Worm (Caenorhabditis elegans) whole organism, early embryonic: Measurements from ENCODE around the gene fbxa-112.

Source experiments
- B0310.2 ChIP-seq: sonication (generic microtip); optimal IDR thresholded peaks from 2 replicates; lab custom pipeline; 2016; ENCODE audit warnings: mild to moderate bottlenecking, missing genetic modification characterization, missing compliant biosample characterization
- F13C5.2 ChIP-seq: sonication (generic microtip); optimal IDR thresholded peaks from 2 replicates; lab custom pipeline; 2017; ENCODE audit warnings: mild to moderate bottlenecking, missing genetic modification characterization, inconsistent platforms, missing compliant biosample characterization
- aly-1 ChIP-seq: sonication (generic microtip); optimal IDR thresholded peaks from 2 replicates; lab custom pipeline; 2016; ENCODE audit warnings: missing genetic modification characterization, missing compliant biosample characterization
- ama-1 ChIP-seq: fragments of 150-350 bp; optimal IDR thresholded peaks from 2 replicates; lab custom pipeline; 2014
- ceh-13 ChIP-seq: fragments of 200-800 bp; sonication (Bioruptor generic); optimal IDR thresholded peaks from 2 replicates; lab custom pipeline; 2018; ENCODE audit warnings: mild to moderate bottlenecking, missing genetic modification characterization, missing compliant biosample characterization
- ceh-36 ChIP-seq: sonication (generic microtip); optimal IDR thresholded peaks from 2 replicates; lab custom pipeline; 2016; ENCODE audit warnings: missing genetic modification characterization, inconsistent platforms, missing compliant biosample characterization
- ets-7 ChIP-seq: sonication (generic microtip); optimal IDR thresholded peaks from 2 replicates; lab custom pipeline; 2016; ENCODE audit warnings: missing genotype, missing genetic modification characterization, missing compliant biosample characterization
- flt-1 ChIP-seq: fragments of 200-800 bp; sonication (Bioruptor generic); IDR thresholded peaks from 2 replicates; pipeline ENCODE4 v1.3.6; 2022; ENCODE audit warnings: missing genetic modification characterization, missing compliant biosample characterization
- hmbx-1 ChIP-seq: sonication (generic microtip); optimal IDR thresholded peaks from 2 replicates; lab custom pipeline; 2016; ENCODE audit warnings: mild to moderate bottlenecking, missing genetic modification characterization, missing compliant biosample characterization
- hmg-4 ChIP-seq: fragments of 200-800 bp; sonication (Bioruptor generic); optimal IDR thresholded peaks from 2 replicates; lab custom pipeline; 2018; ENCODE audit warnings: mild to moderate bottlenecking, missing genetic modification characterization, missing compliant biosample characterization
- hnd-1 ChIP-seq: sonication (generic microtip); optimal IDR thresholded peaks from 2 replicates; lab custom pipeline; 2016; ENCODE audit warnings: missing genetic modification characterization, missing compliant biosample characterization
- pes-1 ChIP-seq: fragments of 200-800 bp; sonication (Bioruptor generic); IDR thresholded peaks from 2 replicates; pipeline ENCODE4 v1.3.6; 2022; ENCODE audit warnings: missing genetic modification reagents, missing genetic modification characterization, missing compliant biosample characterization
- scrt-1 ChIP-seq: fragments of 200-800 bp; sonication (Bioruptor generic); IDR thresholded peaks from 2 replicates; pipeline ENCODE4 v1.3.6; 2022; ENCODE audit warnings: missing genetic modification characterization, missing compliant biosample characterization
- sea-1 ChIP-seq: fragments of 200-800 bp; sonication (Bioruptor generic); conservative IDR thresholded peaks from 2 replicates; pipeline ENCODE4 v1.3.6; 2022; ENCODE audit warnings: missing genetic modification characterization, missing compliant biosample characterization
- tbx-11 ChIP-seq: fragments of 200-800 bp; sonication (Bioruptor generic); IDR thresholded peaks from 2 replicates; pipeline ENCODE4 v1.3.6; 2022; ENCODE audit warnings: missing genetic modification characterization, missing compliant biosample characterization
- tbx-37 ChIP-seq: fragments of 200-800 bp; sonication (Bioruptor generic); conservative IDR thresholded peaks from 2 replicates; pipeline ENCODE4 v1.3.6; 2022; ENCODE audit warnings: missing genetic modification reagents, missing genetic modification characterization, missing compliant biosample characterization
- tra-4 ChIP-seq: sonication (generic microtip); optimal IDR thresholded peaks from 2 replicates; lab custom pipeline; 2017; ENCODE audit warnings: missing genetic modification characterization, missing compliant biosample characterization

Gene fbxa-112

ce11 chrV:16973338-16973737, 25.4 kb upstream of the fbxa-112 start:
- TF ChIP-seq flt-1 (GFP tag; lab: Robert Waterston, UW) = no peak
- TF ChIP-seq ama-1 (lab: Kevin White, UChicago) = no peak
- no peak for TF ChIP-seq sea-1
- no peak for TF ChIP-seq tra-4 (tag; lab: Kevin White, UChicago)
- TF ChIP-seq hmbx-1 (tag; lab: Kevin White, UChicago) = no peak
- TF ChIP-seq hmg-4 (GFP tag; lab: Kevin White, UChicago) = no peak
- no peak for TF ChIP-seq scrt-1 (GFP tag; lab: Robert Waterston, UW)
- TF ChIP-seq F13C5.2 (tag; lab: Kevin White, UChicago) = no peak
- TF ChIP-seq tbx-11 (GFP tag; lab: Robert Waterston, UW) = no peak
- TF ChIP-seq ceh-36 (tag; lab: Kevin White, UChicago) = no peak
- no peak for TF ChIP-seq tbx-37
- no peak for TF ChIP-seq ets-7 (tag; lab: Kevin White, UChicago)
- TF ChIP-seq B0310.2 (tag; lab: Kevin White, UChicago) = no peak
- TF ChIP-seq ceh-13 (GFP tag; lab: Kevin White, UChicago) = no peak

ce11 chrV:16972134-16972533, 24.2 kb upstream of the fbxa-112 start, which contains the start of gene srh-119:
Gene srh-119 (plus strand): TSS chrV:16972434.
- TF ChIP-seq tbx-11 (GFP tag; lab: Robert Waterston, UW) (no peak), tra-4 (tag; lab: Kevin White, UChicago) (no peak)

- TF ChIP-seq pes-1 (GFP tag; lab: Robert Waterston, UW) (no peak), flt-1 (GFP tag; lab: Robert Waterston, UW) (no peak), tra-4 (tag; lab: Kevin White, UChicago) (no peak), scrt-1 (GFP tag; lab: Robert Waterston, UW) (no peak), ceh-13 (GFP tag; lab: Kevin White, UChicago) (no peak), hnd-1 (no peak), tbx-11 (GFP tag; lab: Robert Waterston, UW) (no peak), ets-7 (tag; lab: Kevin White, UChicago) (no peak), sea-1 (no peak), tbx-37 (no peak), F13C5.2 (tag; lab: Kevin White, UChicago) (no peak), ceh-36 (tag; lab: Kevin White, UChicago) (no peak), ama-1 (lab: Kevin White, UChicago) (no peak), hmg-4 (GFP tag; lab: Kevin White, UChicago) (no peak), aly-1 (tag; lab: Kevin White, UChicago) (no peak), hmbx-1 (tag; lab: Kevin White, UChicago) (no peak), B0310.2 (tag; lab: Kevin White, UChicago) (no peak)
These were observed 18.7 kb upstream of the fbxa-112 start, which contains the start of gene fbxa-90 for ce11 chrV:16966636-16967035. Gene fbxa-90 (plus strand): TSS chrV:16966814.

ce11 chrV:16965655-16966054, 17.7 kb upstream of the fbxa-112 start, which contains the start of gene efl-1:
Gene efl-1 (minus strand): TSS chrV:16965675.
- TF ChIP-seq hmg-4 (GFP tag; lab: Kevin White, UChicago) (no peak), F13C5.2 (tag; lab: Kevin White, UChicago) (peak; percentile 67), tra-4 (tag; lab: Kevin White, UChicago) (no peak)

ce11 chrV:16958975-16959374, 11.1 kb upstream of the fbxa-112 start:
- no peak for TF ChIP-seq ets-7 (tag; lab: Kevin White, UChicago)
- TF ChIP-seq ama-1 (lab: Kevin White, UChicago) = no peak
- TF ChIP-seq hmg-4 (GFP tag; lab: Kevin White, UChicago) = no peak
- TF ChIP-seq aly-1 (tag; lab: Kevin White, UChicago) = no peak
- TF ChIP-seq sea-1 = no peak
- no peak for TF ChIP-seq ceh-13 (GFP tag; lab: Kevin White, UChicago)
- TF ChIP-seq hnd-1 = no peak
- TF ChIP-seq F13C5.2 (tag; lab: Kevin White, UChicago) = no peak
- no peak for TF ChIP-seq B0310.2 (tag; lab: Kevin White, UChicago)
- no peak for TF ChIP-seq flt-1 (GFP tag; lab: Robert Waterston, UW)
- no peak for TF ChIP-seq ceh-36 (tag; lab: Kevin White, UChicago)
- TF ChIP-seq tbx-11 (GFP tag; lab: Robert Waterston, UW) = no peak
- no peak for TF ChIP-seq hmbx-1 (tag; lab: Kevin White, UChicago)
- no peak for TF ChIP-seq pes-1 (GFP tag; lab: Robert Waterston, UW)
- no peak for TF ChIP-seq tra-4 (tag; lab: Kevin White, UChicago)

ce11 chrV:16956229-16956628, 8.3 kb upstream of the fbxa-112 start, which contains the start of gene clec-239:
Gene clec-239 (plus strand): TSS chrV:16956529.
- TF ChIP-seq tbx-11 (GFP tag; lab: Robert Waterston, UW) (no peak), aly-1 (tag; lab: Kevin White, UChicago) (no peak), flt-1 (GFP tag; lab: Robert Waterston, UW) (no peak), hnd-1 (no peak), tbx-37 (no peak), F13C5.2 (tag; lab: Kevin White, UChicago) (no peak), tra-4 (tag; lab: Kevin White, UChicago) (no peak)

ce11 chrV:16954766-16955165, 6.9 kb upstream of the fbxa-112 start, which contains the start of gene srh-206:
Gene srh-206 (minus strand): TSS chrV:16954866.
- TF ChIP-seq tbx-11 (GFP tag; lab: Robert Waterston, UW) (no peak), tra-4 (tag; lab: Kevin White, UChicago) (no peak), tbx-37 (no peak), sea-1 (no peak), B0310.2 (tag; lab: Kevin White, UChicago) (no peak), ets-7 (tag; lab: Kevin White, UChicago) (no peak), hmbx-1 (tag; lab: Kevin White, UChicago) (no peak), flt-1 (GFP tag; lab: Robert Waterston, UW) (no peak)

ce11 chrV:16951504-16951903, 3.6 kb upstream of the fbxa-112 start, which contains the start of gene clec-238:
Gene clec-238 (plus strand): TSS chrV:16951804.
- TF ChIP-seq scrt-1 (GFP tag; lab: Robert Waterston, UW) (no peak), aly-1 (tag; lab: Kevin White, UChicago) (no peak), hmg-4 (GFP tag; lab: Kevin White, UChicago) (no peak), B0310.2 (tag; lab: Kevin White, UChicago) (no peak), tbx-37 (no peak), sea-1 (no peak), flt-1 (GFP tag; lab: Robert Waterston, UW) (no peak), hmbx-1 (tag; lab: Kevin White, UChicago) (no peak), ets-7 (tag; lab: Kevin White, UChicago) (no peak), ceh-13 (GFP tag; lab: Kevin White, UChicago) (no peak), hnd-1 (no peak), F13C5.2 (tag; lab: Kevin White, UChicago) (no peak), ama-1 (lab: Kevin White, UChicago) (no peak), pes-1 (GFP tag; lab: Robert Waterston, UW) (no peak), tbx-11 (GFP tag; lab: Robert Waterston, UW) (no peak), tra-4 (tag; lab: Kevin White, UChicago) (no peak), ceh-36 (tag; lab: Kevin White, UChicago) (no peak)
